5 worm cellular contexts compared by ENCODE assay signal in the genomic region with DNA sequence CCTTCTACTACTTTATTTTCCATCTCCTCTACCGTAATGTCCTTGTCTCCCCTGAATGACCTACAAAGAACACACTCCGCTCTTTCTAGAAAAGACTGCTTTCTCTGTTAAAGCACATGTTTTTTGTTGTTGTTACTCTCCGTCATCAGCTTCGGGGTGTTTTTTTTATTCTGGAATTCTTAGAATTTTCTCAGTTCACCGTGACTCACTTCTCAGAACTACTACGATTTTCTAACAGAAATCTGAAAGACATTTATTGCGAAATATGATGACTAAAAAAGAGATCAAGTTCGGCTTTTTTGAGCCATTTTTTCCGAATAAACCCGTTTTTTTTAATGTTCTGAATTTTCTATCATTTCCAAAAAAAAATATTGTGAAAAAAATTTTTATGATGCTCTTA.
A peak's percentile ranks its signal among the peaks of the same experiment; 100 is the strongest.
TF ChIP-seq lines count a peak whose summit lies in the region.

No protein-coding gene starts in this region.

TF ChIP-seq in whole organism, L1 larva, 84 proteins besides CTCF, POLR2A, EP300 and RAD21 (continues in another document):
- TF ChIP-seq pax-3 (tag; optimal IDR thresholded peaks at IDR 0.05; lab: Kevin White, UChicago) (peak; percentile 63), swsn-7 (tag; optimal IDR thresholded peaks at IDR 0.05; lab: Kevin White, UChicago) (peak; percentile 32), lin-13 (GFP tag; optimal IDR thresholded peaks at IDR 0.05; lab: Kevin White, UChicago) (peak; percentile 43), skn-1 (tag; optimal IDR thresholded peaks at IDR 0.05; lab: Kevin White, UChicago) (peak; percentile 90), nhr-19 (GFP tag; conservative IDR thresholded peaks at IDR 0.05; lab: Robert Waterston, UW) (no peak), lin-14 (GFP tag; optimal IDR thresholded peaks at IDR 0.05; lab: Kevin White, UChicago) (peak; percentile 55), mep-1 (tag; optimal IDR thresholded peaks at IDR 0.05; lab: Kevin White, UChicago) (peak; percentile 39), fkh-8 (tag; optimal IDR thresholded peaks at IDR 0.05; lab: Kevin White, UChicago) (peak; percentile 96), nhr-20 (tag; optimal IDR thresholded peaks at IDR 0.05; lab: Kevin White, UChicago) (peak; percentile 13), lsy-2 (tag; optimal IDR thresholded peaks at IDR 0.05; lab: Kevin White, UChicago) (peak in 1 of 2 experiments; percentile 25), sox-4 (tag; optimal IDR thresholded peaks at IDR 0.05; lab: Kevin White, UChicago) (peak; percentile 39), nhr-12 (tag; optimal IDR thresholded peaks at IDR 0.05; lab: Kevin White, UChicago) (no peak), hlh-17 (GFP tag; optimal IDR thresholded peaks at IDR 0.05; lab: Kevin White, UChicago; ENCODE audit: borderline replicate concordance) (no peak), nhr-71 (tag; optimal IDR thresholded peaks at IDR 0.05; lab: Kevin White, UChicago) (peak; percentile 87), nhr-47 (tag; optimal IDR thresholded peaks at IDR 0.05; lab: Kevin White, UChicago) (peak; percentile 74), lin-39 (tag; optimal IDR thresholded peaks at IDR 0.05; lab: Kevin White, UChicago) (no peak), nhr-11 (tag; optimal IDR thresholded peaks at IDR 0.05; lab: Kevin White, UChicago) (peak; percentile 82)

TF ChIP-seq in whole organism, L2 larva, 48 proteins besides CTCF, POLR2A, EP300 and RAD21:
- no peak for TF ChIP-seq ama-1 (optimal IDR thresholded peaks at IDR 0.05; lab: Kevin White, UChicago)
- no peak for TF ChIP-seq nhr-23 (tag; optimal IDR thresholded peaks at IDR 0.05; lab: Kevin White, UChicago)
- no peak for TF ChIP-seq lin-11 (tag; optimal IDR thresholded peaks at IDR 0.05; lab: Kevin White, UChicago)
- TF ChIP-seq sma-9 (GFP tag; optimal IDR thresholded peaks at IDR 0.05; lab: Kevin White, UChicago): peak; percentile 40
- TF ChIP-seq sma-9 (tag; optimal IDR thresholded peaks at IDR 0.05; lab: Kevin White, UChicago): no peak
- no peak for TF ChIP-seq nhr-129 (tag; optimal IDR thresholded peaks at IDR 0.05; lab: Kevin White, UChicago)
- peak; percentile 7 for TF ChIP-seq crh-2 (tag; optimal IDR thresholded peaks at IDR 0.05; lab: Kevin White, UChicago)
- peak; percentile 45 for TF ChIP-seq C34F6.9 (tag; optimal IDR thresholded peaks at IDR 0.05; lab: Kevin White, UChicago)
- TF ChIP-seq nhr-21 (tag; optimal IDR thresholded peaks at IDR 0.05; lab: Kevin White, UChicago): peak; percentile 59
- no peak for TF ChIP-seq mab-5 (tag; optimal IDR thresholded peaks at IDR 0.05; lab: Kevin White, UChicago)
- no peak for TF ChIP-seq mbf-1 (tag; optimal IDR thresholded peaks at IDR 0.05; lab: Kevin White, UChicago)
- peak; percentile 34 for TF ChIP-seq dmd-4 (tag; optimal IDR thresholded peaks at IDR 0.05; lab: Kevin White, UChicago)
- TF ChIP-seq elt-3 (tag; optimal IDR thresholded peaks at IDR 0.05; lab: Kevin White, UChicago): no peak
- TF ChIP-seq lsy-2 (tag; optimal IDR thresholded peaks at IDR 0.05; lab: Kevin White, UChicago): peak in 1 of 2 experiments; percentile 57
- TF ChIP-seq ztf-4 (tag; optimal IDR thresholded peaks at IDR 0.05; lab: Kevin White, UChicago): peak; percentile 51
- no peak for TF ChIP-seq Y55F3AM.14 (GFP tag; optimal IDR thresholded peaks at IDR 0.05; lab: Kevin White, UChicago)
- no peak for TF ChIP-seq unc-55 (GFP tag; optimal IDR thresholded peaks at IDR 0.05; lab: Kevin White, UChicago)
- TF ChIP-seq sma-3 (GFP tag; optimal IDR thresholded peaks at IDR 0.05; lab: Kevin White, UChicago): no peak
TF ChIP-seq in whole organism, L2 larva: peak in this region for 7.

TF ChIP-seq in whole organism, L3 larva, 47 proteins besides CTCF, POLR2A, EP300 and RAD21:
- TF ChIP-seq nhr-77 (tag; optimal IDR thresholded peaks at IDR 0.05; lab: Kevin White, UChicago): no peak
- no peak for TF ChIP-seq ceh-16 (tag; optimal IDR thresholded peaks at IDR 0.05; lab: Kevin White, UChicago)
- no peak for TF ChIP-seq R02D3.7 (tag; optimal IDR thresholded peaks at IDR 0.05; lab: Kevin White, UChicago)
- peak; percentile 31 for TF ChIP-seq nhr-25 (tag; optimal IDR thresholded peaks at IDR 0.05; lab: Kevin White, UChicago)
- TF ChIP-seq nhr-11 (tag; optimal IDR thresholded peaks at IDR 0.05; lab: Kevin White, UChicago): peak; percentile 63
- TF ChIP-seq pqm-1 (tag; optimal IDR thresholded peaks at IDR 0.05; lab: Kevin White, UChicago): no peak
- TF ChIP-seq elt-2 (tag; optimal IDR thresholded peaks at IDR 0.05; lab: Kevin White, UChicago): no peak
- TF ChIP-seq fos-1 (tag; optimal IDR thresholded peaks at IDR 0.05; lab: Kevin White, UChicago): no peak
- no peak for TF ChIP-seq daf-12 (tag; optimal IDR thresholded peaks at IDR 0.05; lab: Kevin White, UChicago)
- TF ChIP-seq ztf-11 (tag; optimal IDR thresholded peaks at IDR 0.05; lab: Kevin White, UChicago): no peak
- no peak for TF ChIP-seq lsy-12 (tag; optimal IDR thresholded peaks at IDR 0.05; lab: Kevin White, UChicago)
- no peak for TF ChIP-seq ama-1 (optimal IDR thresholded peaks at IDR 0.05; lab: Kevin White, UChicago)
- TF ChIP-seq nhr-237 (tag; optimal IDR thresholded peaks at IDR 0.05; lab: Kevin White, UChicago): no peak
- peak; percentile 73 for TF ChIP-seq skn-1 (tag; optimal IDR thresholded peaks at IDR 0.05; lab: Kevin White, UChicago)
- no peak for TF ChIP-seq nhr-12 (tag; optimal IDR thresholded peaks at IDR 0.05; lab: Kevin White, UChicago)

TF ChIP-seq in whole organism, L4 larva, 104 proteins besides CTCF, POLR2A, EP300 and RAD21 (continues in another document):
- TF ChIP-seq lin-38 (GFP tag; IDR thresholded peaks at IDR 0.05; lab: Robert Waterston, UW): 0 out of 2 replicates have a peak, but pooled peaks have one; percentile 9
- TF ChIP-seq F37D6.2 (tag; optimal IDR thresholded peaks at IDR 0.05; lab: Kevin White, UChicago): peak; percentile 29
- TF ChIP-seq spr-1 (tag; optimal IDR thresholded peaks at IDR 0.05; lab: Kevin White, UChicago): no peak
- TF ChIP-seq F49E8.2 (tag; optimal IDR thresholded peaks at IDR 0.05; lab: Kevin White, UChicago; ENCODE audit: borderline replicate concordance): no peak
- TF ChIP-seq ceh-44 (GFP tag; IDR thresholded peaks at IDR 0.05; lab: Robert Waterston, UW): no peak
- no peak for TF ChIP-seq tra-1 (GFP tag; IDR thresholded peaks at IDR 0.05; lab: Robert Waterston, UW)
- TF ChIP-seq F10B5.3 (tag; optimal IDR thresholded peaks at IDR 0.05; lab: Kevin White, UChicago): no peak
- peak; percentile 34 for TF ChIP-seq nhr-48 (tag; optimal IDR thresholded peaks at IDR 0.05; lab: Kevin White, UChicago)
- peak; percentile 87 for TF ChIP-seq nhr-11 (tag; optimal IDR thresholded peaks at IDR 0.05; lab: Kevin White, UChicago)
- no peak for TF ChIP-seq daf-12 (tag; optimal IDR thresholded peaks at IDR 0.05; lab: Kevin White, UChicago)
- peak in 1 of 2 experiments; percentile 43 for TF ChIP-seq lsy-2 (tag; optimal IDR thresholded peaks at IDR 0.05; lab: Kevin White, UChicago)
- TF ChIP-seq T26A8.4 (GFP tag; IDR thresholded peaks at IDR 0.05; lab: Robert Waterston, UW): peak; percentile 21; the same call in 1 of the 2 replicates
- peak; percentile 21 for TF ChIP-seq hlh-30 (tag; optimal IDR thresholded peaks at IDR 0.05; lab: Kevin White, UChicago; ENCODE audit: insufficient read depth)
- TF ChIP-seq nhr-77 (tag; optimal IDR thresholded peaks at IDR 0.05; lab: Kevin White, UChicago): no peak
- peak in 1 of 2 experiments; percentile 2 for TF ChIP-seq unc-62 (GFP tag; optimal IDR thresholded peaks at IDR 0.05 in 1 of 2; lab: Kevin White, UChicago)
- TF ChIP-seq unc-62 (tag; optimal IDR thresholded peaks at IDR 0.05; lab: Kevin White, UChicago): no peak
- TF ChIP-seq Y75B8A.6 (GFP tag; IDR thresholded peaks at IDR 0.05; lab: Robert Waterston, UW): no peak
- TF ChIP-seq mdl-1 (tag; optimal IDR thresholded peaks at IDR 0.05; lab: Kevin White, UChicago): peak in 1 of 2 experiments; percentile 12
- TF ChIP-seq lin-13 (GFP tag; optimal IDR thresholded peaks at IDR 0.05; lab: Kevin White, UChicago): no peak
- TF ChIP-seq dve-1 (tag; optimal IDR thresholded peaks at IDR 0.05; lab: Kevin White, UChicago; ENCODE audit: insufficient read depth): no peak
- no peak for TF ChIP-seq dmd-8 (GFP tag; IDR thresholded peaks at IDR 0.05; lab: Robert Waterston, UW)

TF ChIP-seq in whole organism, young adult, 124 proteins besides CTCF, POLR2A, EP300 and RAD21:
- TF ChIP-seq F23B12.7 (tag; optimal IDR thresholded peaks at IDR 0.05; lab: Kevin White, UChicago; ENCODE audit: insufficient read depth) (no peak), hmg-20 (GFP tag; IDR thresholded peaks at IDR 0.05; lab: Robert Waterston, UW) (no peak), B0336.3 (GFP tag; IDR thresholded peaks at IDR 0.05; lab: Robert Waterston, UW) (no peak), K12H6.12 (tag; optimal IDR thresholded peaks at IDR 0.05; lab: Kevin White, UChicago) (peak; percentile 39), Y79H2A.3 (GFP tag; conservative IDR thresholded peaks at IDR 0.05; lab: Robert Waterston, UW) (no peak), cebp-1 (GFP tag; IDR thresholded peaks at IDR 0.05; lab: Robert Waterston, UW) (no peak), cebp-1 (tag; optimal IDR thresholded peaks at IDR 0.05; lab: Kevin White, UChicago) (peak; percentile 85)
TF ChIP-seq in whole organism, young adult: peak in this region for 2.
